Worm (Caenorhabditis elegans) whole organism, L1 larva: Measurements from ENCODE around the gene fbxa-66.

Experiments
- mdl-1 ChIP-seq, 2 experiments: fragments of 150-350 bp; optimal IDR thresholded peaks; 2 replicates each; lab custom pipeline; 2014 to 2017; ENCODE audit warnings: missing biosample characterization in 2 of 2, missing genetic modification characterization in 2 of 2, inconsistent platforms in 1 of 2
- nhr-85 ChIP-seq: sonication (generic microtip); peaks from one replicate; lab custom pipeline; 2016; ENCODE audit warnings: missing genetic modification characterization, inconsistent platforms, missing compliant biosample characterization

ce11 chrIII:2316439-2316838 is 2.6 kb upstream of the fbxa-66 start:
- no peak for TF ChIP-seq nhr-85 (tag; lab: Kevin White, UChicago)
- TF ChIP-seq mdl-1 (tag; optimal IDR thresholded peaks at IDR 0.05; lab: Kevin White, UChicago) = no peak
